Fruit fly (Drosophila melanogaster): ENCODE data around the gene CG16854.

- no peak for TF ChIP-seq usp (GFP tag; optimal IDR thresholded peaks at IDR 0.05)
- TF ChIP-seq GATAd (GFP tag; optimal IDR thresholded peaks at IDR 0.05) = no peak
- no peak for TF ChIP-seq Mio (GFP tag; optimal IDR thresholded peaks at IDR 0.05)
- TF ChIP-seq lola (GFP tag; optimal IDR thresholded peaks at IDR 0.05) = no peak
- TF ChIP-seq OdsH (GFP tag; optimal IDR thresholded peaks at IDR 0.05) = no peak
- TF ChIP-seq Vsx2 (GFP tag; optimal IDR thresholded peaks at IDR 0.05; ENCODE audit: partially characterized antibody) = no peak
- no peak for TF ChIP-seq dl (GFP tag; optimal IDR thresholded peaks at IDR 0.05; ENCODE audit: insufficient read depth in 1 of 2, partially characterized antibody in 2 of 2)
- TF ChIP-seq h (GFP tag; optimal IDR thresholded peaks at IDR 0.05) = peak; percentile 44
- peak; percentile 25 for TF ChIP-seq woc (GFP tag; optimal IDR thresholded peaks at IDR 0.05)
- no peak for TF ChIP-seq Abd-B (GFP tag; optimal IDR thresholded peaks at IDR 0.05)
- no peak for TF ChIP-seq Rel (GFP tag; optimal IDR thresholded peaks at IDR 0.05)
- TF ChIP-seq Rel (tag; optimal IDR thresholded peaks at IDR 0.05) = no peak
- TF ChIP-seq pan (optimal IDR thresholded peaks at IDR 0.05) = no peak
- TF ChIP-seq Hr78 (GFP tag; optimal IDR thresholded peaks at IDR 0.05) = no peak
- peak; percentile 18 for TF ChIP-seq HLH106 (tag; optimal IDR thresholded peaks at IDR 0.05)
These were observed 34.7 kb upstream of the CG16854 start for dm6 chr2L:11051644-11052492.

All from whole organism, wandering third instar larva.